Fruit fly (Drosophila melanogaster) whole organism, prepupa: ENCODE measurements around the gene cni.

Source experiments
- CG10631 ChIP-seq: fragments of 200-800 bp; sonication (Bioruptor generic); optimal IDR thresholded peaks from 2 replicates; lab custom pipeline; 2016; ENCODE audit warnings: missing biosample characterization, missing genetic modification characterization
- CG11294 ChIP-seq: fragments of 200-800 bp; sonication (Bioruptor generic); IDR thresholded peaks from 2 replicates; pipeline ENCODE4 v1.3.6; 2022; ENCODE audit warnings: missing biosample characterization, missing genetic modification characterization
- CG11762 ChIP-seq: fragments of 200-800 bp; sonication (Bioruptor generic); optimal IDR thresholded peaks from 3 replicates; lab custom pipeline; 2016; ENCODE audit warnings: missing biosample characterization, missing genetic modification characterization; ENCODE audit not compliant: insufficient read depth
- CG11902 ChIP-seq: fragments of 200-800 bp; sonication (Bioruptor generic); optimal IDR thresholded peaks from 3 replicates; lab custom pipeline; 2016; ENCODE audit warnings: missing biosample characterization, missing genetic modification characterization
- CG15336 ChIP-seq: fragments of 200-800 bp; sonication (Bioruptor generic); IDR thresholded peaks from 2 replicates; pipeline ENCODE4 v1.3.6; 2022; ENCODE audit warnings: missing biosample characterization, missing genetic modification characterization
- CG1621 ChIP-seq: fragments of 200-800 bp; sonication (Bioruptor generic); optimal IDR thresholded peaks from 3 replicates; lab custom pipeline; 2018; ENCODE audit warnings: missing biosample characterization, mild to moderate bottlenecking, missing genetic modification characterization
- CG16779 ChIP-seq: fragments of 200-800 bp; sonication (Bioruptor generic); optimal IDR thresholded peaks from 3 replicates; lab custom pipeline; 2017; ENCODE audit warnings: missing biosample characterization, mild to moderate bottlenecking, missing genetic modification characterization
- CG3032 ChIP-seq: fragments of 200-800 bp; optimal IDR thresholded peaks from 2 replicates; lab custom pipeline; 2019; ENCODE audit warnings: missing biosample characterization, mild to moderate bottlenecking, missing genetic modification characterization, moderate library complexity
- CG31627 ChIP-seq: fragments of 200-800 bp; sonication (Bioruptor generic); optimal IDR thresholded peaks from 3 replicates; lab custom pipeline; 2016; ENCODE audit warnings: missing biosample characterization, missing genetic modification characterization
- CG32006 ChIP-seq: fragments of 200-800 bp; sonication (Bioruptor generic); optimal IDR thresholded peaks from 3 replicates; lab custom pipeline; 2017; ENCODE audit warnings: missing biosample characterization, mild to moderate bottlenecking, missing genetic modification characterization
- CG34406 ChIP-seq: fragments of 200-800 bp; sonication (Bioruptor generic); optimal IDR thresholded peaks from 3 replicates; lab custom pipeline; 2016; ENCODE audit warnings: missing biosample characterization, missing genetic modification characterization
- CG3919 ChIP-seq: fragments of 200-800 bp; sonication (Bioruptor generic); optimal IDR thresholded peaks from 3 replicates; lab custom pipeline; 2016; ENCODE audit warnings: missing biosample characterization, missing genetic modification characterization
- CG4318 ChIP-seq: fragments of 200-800 bp; sonication (Bioruptor generic); optimal IDR thresholded peaks from 3 replicates; lab custom pipeline; 2017; ENCODE audit warnings: missing biosample characterization, mild to moderate bottlenecking, missing genetic modification characterization
- CG6163 ChIP-seq: fragments of 200-800 bp; sonication (Bioruptor generic); IDR thresholded peaks from 3 replicates; pipeline ENCODE4 v1.3.6; 2022; ENCODE audit warnings: missing biosample characterization, missing genetic modification characterization
- CG6276 ChIP-seq: fragments of 200-800 bp; sonication (Bioruptor generic); optimal IDR thresholded peaks from 2 replicates; lab custom pipeline; 2017; ENCODE audit warnings: missing biosample characterization, mild to moderate bottlenecking, missing genetic modification characterization
- CG6792 ChIP-seq: fragments of 200-800 bp; sonication (Bioruptor generic); optimal IDR thresholded peaks from 3 replicates; lab custom pipeline; 2016; ENCODE audit warnings: missing biosample characterization, missing genetic modification characterization
- CG6808 ChIP-seq: fragments of 200-800 bp; sonication (Bioruptor generic); optimal IDR thresholded peaks from 3 replicates; lab custom pipeline; 2017; ENCODE audit warnings: missing biosample characterization, missing genetic modification characterization, mild to moderate bottlenecking, moderate library complexity, missing genetic modification reagents
- CG6854 ChIP-seq: fragments of 200-800 bp; sonication (Bioruptor generic); optimal IDR thresholded peaks from 2 replicates; lab custom pipeline; 2017; ENCODE audit warnings: missing biosample characterization, mild to moderate bottlenecking, missing genetic modification characterization
- CG7368 ChIP-seq: fragments of 200-800 bp; sonication (Bioruptor generic); optimal IDR thresholded peaks from 3 replicates; lab custom pipeline; 2016; ENCODE audit warnings: missing biosample characterization, missing genetic modification characterization
- CG8319 ChIP-seq: fragments of 200-800 bp; sonication (Bioruptor generic); optimal IDR thresholded peaks from 3 replicates; lab custom pipeline; 2016; ENCODE audit warnings: missing biosample characterization, missing genetic modification characterization
- CG8632 ChIP-seq: fragments of 200-800 bp; sonication (Bioruptor generic); optimal IDR thresholded peaks from 3 replicates; lab custom pipeline; 2016; ENCODE audit warnings: missing biosample characterization, missing genetic modification characterization
- CG9139 ChIP-seq: fragments of 200-800 bp; sonication (Bioruptor generic); optimal IDR thresholded peaks from 3 replicates; lab custom pipeline; 2017; ENCODE audit warnings: missing biosample characterization, mild to moderate bottlenecking, missing genetic modification characterization
- Eip78C ChIP-seq: fragments of 200-800 bp; sonication (Bioruptor generic); peaks from one replicate; lab custom pipeline; 2016; ENCODE audit warnings: missing biosample characterization, missing genetic modification characterization
- Eip93F ChIP-seq: fragments of 200-800 bp; sonication (Bioruptor generic); optimal IDR thresholded peaks from 2 replicates; lab custom pipeline; 2016; ENCODE audit warnings: missing biosample characterization, mild to moderate bottlenecking, missing genetic modification characterization
- Ets21C ChIP-seq: fragments of 200-800 bp; sonication (Bioruptor generic); optimal IDR thresholded peaks from 3 replicates; lab custom pipeline; 2016; ENCODE audit warnings: missing biosample characterization, missing genetic modification characterization
- Ets96B ChIP-seq: fragments of 200-800 bp; optimal IDR thresholded peaks from 2 replicates; lab custom pipeline; 2019; ENCODE audit warnings: missing biosample characterization, mild to moderate bottlenecking, missing genetic modification characterization, moderate library complexity
- Gug ChIP-seq: fragments of 200-800 bp; sonication (Bioruptor generic); IDR thresholded peaks from 2 replicates; pipeline ENCODE4 v1.3.6; 2022; ENCODE audit warnings: missing biosample characterization, missing genetic modification characterization
- Hr38 ChIP-seq: sonication (Bioruptor generic); optimal IDR thresholded peaks from 2 replicates; lab custom pipeline; 2016; ENCODE audit warnings: missing biosample characterization, missing genetic modification characterization
- Hr39 ChIP-seq: fragments of 200-800 bp; sonication (Bioruptor generic); optimal IDR thresholded peaks from 2 replicates; lab custom pipeline; 2016; ENCODE audit warnings: missing biosample characterization, missing genetic modification characterization
- Hr4 ChIP-seq: fragments of 200-800 bp; sonication (Bioruptor generic); optimal IDR thresholded peaks from 3 replicates; lab custom pipeline; 2016; ENCODE audit warnings: missing biosample characterization, missing genetic modification characterization
- Lpt ChIP-seq: fragments of 200-800 bp; sonication (Bioruptor generic); optimal IDR thresholded peaks from 3 replicates; lab custom pipeline; 2016; ENCODE audit warnings: missing biosample characterization, missing genetic modification characterization
- Met ChIP-seq: fragments of 200-800 bp; sonication (Bioruptor generic); optimal IDR thresholded peaks from 3 replicates; lab custom pipeline; 2016; ENCODE audit warnings: missing biosample characterization, missing genetic modification characterization
- OdsH ChIP-seq: fragments of 200-800 bp; sonication (Bioruptor generic); optimal IDR thresholded peaks from 3 replicates; lab custom pipeline; 2016; ENCODE audit warnings: missing biosample characterization, missing genetic modification characterization
- Smox ChIP-seq: fragments of 200-800 bp; sonication (Bioruptor generic); optimal IDR thresholded peaks from 3 replicates; lab custom pipeline; 2016; ENCODE audit warnings: missing biosample characterization, missing genetic modification characterization
- Sox15 ChIP-seq: fragments of 200-800 bp; sonication (Bioruptor generic); optimal IDR thresholded peaks from 3 replicates; lab custom pipeline; 2016; ENCODE audit warnings: missing biosample characterization, missing genetic modification characterization
- achi ChIP-seq: fragments of 200-800 bp; sonication (Bioruptor generic); optimal IDR thresholded peaks from 3 replicates; lab custom pipeline; 2016; ENCODE audit warnings: missing biosample characterization, missing genetic modification characterization
- cyc ChIP-seq: fragments of 200-800 bp; sonication (Bioruptor generic); optimal IDR thresholded peaks from 3 replicates; lab custom pipeline; 2016; ENCODE audit warnings: missing biosample characterization, missing genetic modification characterization
- dac ChIP-seq: fragments of 200-800 bp; sonication (Bioruptor generic); optimal IDR thresholded peaks from 2 replicates; lab custom pipeline; 2017; ENCODE audit warnings: missing biosample characterization, mild to moderate bottlenecking, missing genetic modification characterization
- dsx ChIP-seq: fragments of 200-800 bp; optimal IDR thresholded peaks from 3 replicates; lab custom pipeline; 2019; ENCODE audit warnings: missing biosample characterization, mild to moderate bottlenecking, missing genetic modification characterization, moderate library complexity; ENCODE audit not compliant: poor library complexity, severe bottlenecking
- eg ChIP-seq: fragments of 200-800 bp; sonication (Bioruptor generic); IDR thresholded peaks from 3 replicates; pipeline ENCODE4 v1.3.6; 2022; ENCODE audit warnings: missing biosample characterization, missing genetic modification characterization
- esn ChIP-seq: fragments of 200-800 bp; sonication (Bioruptor generic); optimal IDR thresholded peaks from 2 replicates; lab custom pipeline; 2016; ENCODE audit warnings: missing biosample characterization, mild to moderate bottlenecking, missing genetic modification characterization, moderate library complexity
- fd59A ChIP-seq: fragments of 200-800 bp; sonication (Bioruptor generic); optimal IDR thresholded peaks from 2 replicates; lab custom pipeline; 2017; ENCODE audit warnings: missing biosample characterization, mild to moderate bottlenecking, missing genetic modification characterization, missing genetic modification reagents
- fd85E ChIP-seq: fragments of 200-800 bp; sonication (Bioruptor generic); optimal IDR thresholded peaks from 3 replicates; lab custom pipeline; 2016; ENCODE audit warnings: missing biosample characterization, missing genetic modification characterization
- fkh ChIP-seq: fragments of 200-800 bp; sonication (Bioruptor generic); optimal IDR thresholded peaks from 3 replicates; lab custom pipeline; 2017; ENCODE audit warnings: missing biosample characterization, mild to moderate bottlenecking, missing genetic modification characterization, moderate library complexity
- net ChIP-seq: fragments of 200-800 bp; sonication (Bioruptor generic); optimal IDR thresholded peaks from 3 replicates; lab custom pipeline; 2016; ENCODE audit warnings: missing biosample characterization, missing genetic modification characterization
- pdm3 ChIP-seq: fragments of 200-800 bp; sonication (Bioruptor generic); optimal IDR thresholded peaks from 3 replicates; lab custom pipeline; 2016; ENCODE audit warnings: missing biosample characterization, missing genetic modification characterization
- salr ChIP-seq, 2 experiments: fragments of 200-800 bp; sonication (Bioruptor generic); optimal IDR thresholded peaks; 3 replicates each; lab custom pipeline; 2016 to 2018; ENCODE audit warnings: missing biosample characterization in 2 of 2, missing genetic modification characterization in 2 of 2, mild to moderate bottlenecking in 1 of 2
- spab ChIP-seq: fragments of 200-800 bp; sonication (Bioruptor generic); optimal IDR thresholded peaks from 2 replicates; lab custom pipeline; 2017; ENCODE audit warnings: missing biosample characterization, mild to moderate bottlenecking, missing genetic modification characterization, missing genetic modification reagents
- ss ChIP-seq, 2 experiments: fragments of 200-800 bp; sonication (Bioruptor generic); optimal IDR thresholded peaks; 2 replicates in 1 of 2; 3 replicates in 1 of 2; lab custom pipeline; 2017 to 2018; ENCODE audit warnings: mild to moderate bottlenecking in 2 of 2, missing biosample characterization in 2 of 2, missing genetic modification characterization in 2 of 2, moderate library complexity in 1 of 2
- svp ChIP-seq: fragments of 200-800 bp; sonication (Bioruptor generic); peaks from one replicate; lab custom pipeline; 2016; ENCODE audit warnings: missing biosample characterization, missing genetic modification characterization
- vri ChIP-seq: fragments of 200-800 bp; sonication (Bioruptor generic); optimal IDR thresholded peaks from 3 replicates; lab custom pipeline; 2016; ENCODE audit warnings: missing biosample characterization, mild to moderate bottlenecking, missing genetic modification characterization

cni gene

DNA sequence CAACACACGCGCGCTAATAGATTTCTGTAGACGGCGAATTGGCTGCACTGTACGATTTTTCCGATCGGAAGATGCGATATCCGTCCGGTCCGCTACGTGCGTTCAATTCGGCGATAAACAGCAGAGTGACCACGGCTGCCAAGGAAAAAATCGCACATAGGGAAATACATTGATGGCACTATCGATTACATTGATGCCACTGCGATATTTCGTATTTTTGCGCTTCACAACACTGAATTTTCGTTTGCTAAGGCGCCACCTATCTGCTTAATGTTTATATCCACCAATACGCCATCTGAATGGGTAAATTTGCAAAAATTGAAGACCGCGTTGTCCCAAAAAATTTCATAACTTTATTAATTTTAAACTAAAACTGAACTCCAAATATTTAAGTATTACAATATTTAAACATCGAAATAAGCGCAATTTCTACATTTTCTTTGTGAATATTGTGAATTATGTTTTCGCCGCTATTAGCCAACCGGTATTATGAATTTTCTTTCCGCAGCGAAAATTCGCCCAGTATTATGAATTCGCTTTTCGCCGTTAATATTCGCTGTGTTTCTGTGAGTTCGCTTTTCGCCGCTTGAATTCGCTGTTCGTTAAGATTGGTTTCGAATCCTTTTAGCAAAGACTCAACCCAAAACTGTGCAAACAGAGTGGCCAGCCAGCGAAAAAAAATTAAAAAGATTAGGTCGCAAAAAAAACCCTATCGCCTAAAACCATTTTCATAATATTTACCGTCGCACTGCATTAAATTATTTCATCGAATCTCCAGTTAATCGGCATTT, 22.7 kb downstream of the cni start, which contains the start of the genes crp and pkaap:
Gene crp (minus strand): TSS at position 129 of the 791 bp plus-strand sequence.
Gene pkaap (plus strand): TSS at position 689 of the 791 bp plus-strand sequence.
- TF ChIP-seq net, result peak; percentile 52
- peak; percentile 17 for TF ChIP-seq CG6808 (GFP tag; lab: Kevin White, UChicago)
- peak; percentile 37 to 57 for TF ChIP-seq ss (GFP tag; optimal IDR thresholded peaks at IDR 0.05; lab: Kevin White, UChicago)
- TF ChIP-seq CG6163 (GFP tag; lab: Robert Waterston, UW), result no peak
- no peak for TF ChIP-seq CG4318 (GFP tag; lab: Kevin White, UChicago)
- no peak for TF ChIP-seq CG15336 (GFP tag; lab: Robert Waterston, UW)
- TF ChIP-seq CG6792, result peak; percentile 41
- TF ChIP-seq fd59A (GFP tag; lab: Kevin White, UChicago), result no peak
- TF ChIP-seq cyc (GFP tag; lab: Kevin White, UChicago), result peak; percentile 81
- no peak for TF ChIP-seq CG34406 (GFP tag; lab: Kevin White, UChicago)
- TF ChIP-seq CG6276 (GFP tag; lab: Kevin White, UChicago), result no peak
- TF ChIP-seq CG11762, result no peak
- TF ChIP-seq eg (GFP tag; lab: Robert Waterston, UW), result no peak
- peak; percentile 69 for TF ChIP-seq dsx (GFP tag; lab: Kevin White, UChicago)
- TF ChIP-seq Eip78C, result peak; percentile 80
- no peak for TF ChIP-seq CG11294 (GFP tag; lab: Robert Waterston, UW)
- peak; percentile 14 for TF ChIP-seq CG16779 (tag; lab: Kevin White, UChicago)
- peak in 1 of 2 experiments; percentile 27 for TF ChIP-seq salr (GFP tag; optimal IDR thresholded peaks at IDR 0.05; lab: Kevin White, UChicago)
- TF ChIP-seq fkh, result peak; percentile 94
- peak; percentile 28 for TF ChIP-seq CG32006 (GFP tag; lab: Kevin White, UChicago)
- TF ChIP-seq Hr38, result no peak
- peak; percentile 49 for TF ChIP-seq Hr4 (GFP tag; lab: Kevin White, UChicago)
- TF ChIP-seq Met (GFP tag; lab: Kevin White, UChicago), result peak; percentile 74
- TF ChIP-seq Ets96B (tag; lab: Kevin White, UChicago), result no peak
- peak; percentile 57 for TF ChIP-seq CG9139 (GFP tag; lab: Kevin White, UChicago)
- peak; percentile 65 for TF ChIP-seq OdsH (GFP tag; lab: Kevin White, UChicago)
- peak; percentile 77 for TF ChIP-seq Smox (GFP tag; lab: Kevin White, UChicago)
- TF ChIP-seq vri (GFP tag; lab: Kevin White, UChicago), result peak; percentile 58
- peak; percentile 76 for TF ChIP-seq esn (GFP tag; lab: Kevin White, UChicago)
- TF ChIP-seq fd85E (GFP tag; lab: Kevin White, UChicago), result peak; percentile 48
- TF ChIP-seq pdm3 (GFP tag; lab: Kevin White, UChicago), result peak; percentile 77
- TF ChIP-seq svp (GFP tag; lab: Kevin White, UChicago), result no peak
- peak; percentile 27 for TF ChIP-seq dac (GFP tag; lab: Kevin White, UChicago)
- TF ChIP-seq Hr39 (GFP tag; lab: Kevin White, UChicago), result peak; percentile 81
- TF ChIP-seq achi, result peak; percentile 21
- TF ChIP-seq Eip93F (GFP tag; lab: Kevin White, UChicago), result peak; percentile 57
- peak; percentile 25 for TF ChIP-seq CG8319 (GFP tag; lab: Kevin White, UChicago)
- peak; percentile 25 for TF ChIP-seq Sox15 (GFP tag; lab: Kevin White, UChicago)
- TF ChIP-seq CG7368 (GFP tag; lab: Kevin White, UChicago), result peak; percentile 53
- peak; percentile 21 for TF ChIP-seq CG3032 (tag; lab: Kevin White, UChicago)
- no peak for TF ChIP-seq spab (GFP tag; lab: Kevin White, UChicago)
- peak; percentile 34 for TF ChIP-seq CG10631 (GFP tag; lab: Kevin White, UChicago)
- peak; percentile 28 for TF ChIP-seq CG6854 (GFP tag; lab: Kevin White, UChicago)
- TF ChIP-seq CG31627 (GFP tag; lab: Kevin White, UChicago), result peak; percentile 83
- TF ChIP-seq CG1621 (tag; lab: Kevin White, UChicago), result peak; percentile 65
- peak; percentile 82 for TF ChIP-seq CG3919
- TF ChIP-seq CG11902 (GFP tag; lab: Kevin White, UChicago), result peak; percentile 59
- TF ChIP-seq Gug, result no peak
- peak; percentile 60 for TF ChIP-seq Ets21C (GFP tag; lab: Kevin White, UChicago)
- no peak for TF ChIP-seq Lpt (GFP tag; lab: Kevin White, UChicago)
- no peak for TF ChIP-seq CG8632
